Worm (Caenorhabditis elegans): ENCODE results near the gene nhr-239.
A peak's percentile ranks its signal among the peaks of the same experiment; 100 is the strongest.

nhr-239 gene

ce11 chrIII:2561410-2561809, at the start of gene nhr-239:
Gene nhr-239 (plus strand): TSS chrIII:2561710.
- no peak for TF ChIP-seq ztf-26 (tag; optimal IDR thresholded peaks at IDR 0.05)
- TF ChIP-seq ceh-79 (tag; optimal IDR thresholded peaks at IDR 0.05): no peak
- TF ChIP-seq repo-1 (tag; optimal IDR thresholded peaks at IDR 0.05): no peak
- no peak for TF ChIP-seq hlh-12 (tag; optimal IDR thresholded peaks at IDR 0.05)
- no peak for TF ChIP-seq hrde-1 (tag; optimal IDR thresholded peaks at IDR 0.05; ENCODE audit: borderline replicate concordance)

ce11 chrIII:2515461-2515860, 46.0 kb upstream of the nhr-239 start:
- no peak for TF ChIP-seq nhr-80 (tag; optimal IDR thresholded peaks at IDR 0.05)
- no peak for TF ChIP-seq cebp-2 (GFP tag; IDR thresholded peaks at IDR 0.05)
- no peak for TF ChIP-seq gei-17 (GFP tag; optimal IDR thresholded peaks at IDR 0.05)
- no peak for TF ChIP-seq ceh-79 (tag; optimal IDR thresholded peaks at IDR 0.05)
- TF ChIP-seq zfh-2 (GFP tag; conservative IDR thresholded peaks at IDR 0.05): peak; percentile 60; the same call in 1 of the 2 replicates

- TF ChIP-seq mcd-1 (GFP tag; IDR thresholded peaks at IDR 0.05): peak; percentile 86
- TF ChIP-seq ztf-28 (GFP tag; IDR thresholded peaks at IDR 0.05): no peak
- TF ChIP-seq mel-28 (tag; optimal IDR thresholded peaks at IDR 0.05; ENCODE audit: borderline replicate concordance): no peak
- TF ChIP-seq F49E8.2 (tag; optimal IDR thresholded peaks at IDR 0.05; ENCODE audit: insufficient read depth): no peak
- no peak for TF ChIP-seq let-526 (GFP tag; IDR thresholded peaks at IDR 0.05)
- TF ChIP-seq dpl-1 (GFP tag; optimal IDR thresholded peaks at IDR 0.05): peak; percentile 62
- TF ChIP-seq rcor-1 (GFP tag; IDR thresholded peaks at IDR 0.05): peak; percentile 81
- TF ChIP-seq somi-1 (GFP tag; optimal IDR thresholded peaks at IDR 0.05): no peak
- no peak for TF ChIP-seq ztf-3 (GFP tag; optimal IDR thresholded peaks at IDR 0.05)
- peak; percentile 94 for TF ChIP-seq F23B12.7 (tag; optimal IDR thresholded peaks at IDR 0.05; ENCODE audit: insufficient read depth)
- TF ChIP-seq repo-1 (tag; optimal IDR thresholded peaks at IDR 0.05): peak; percentile 3
- peak; percentile 47 for TF ChIP-seq unc-130 (GFP tag; optimal IDR thresholded peaks at IDR 0.05)
- TF ChIP-seq hlh-26 (GFP tag; conservative IDR thresholded peaks at IDR 0.05): no peak
- TF ChIP-seq dox-1 (GFP tag; IDR thresholded peaks at IDR 0.05): no peak
- peak; percentile 61 for TF ChIP-seq snpc-3.4 (tag; optimal IDR thresholded peaks at IDR 0.05)
- no peak for TF ChIP-seq pha-4 (tag; optimal IDR thresholded peaks at IDR 0.05)
- no peak for TF ChIP-seq rpc-1 (optimal IDR thresholded peaks at IDR 0.05)
- no peak for TF ChIP-seq rpc-1 (tag; optimal IDR thresholded peaks at IDR 0.05)
- no peak for TF ChIP-seq egrh-3 (GFP tag; IDR thresholded peaks at IDR 0.05)
- no peak for TF ChIP-seq him-1 (tag; optimal IDR thresholded peaks at IDR 0.05)
- peak; percentile 87 for TF ChIP-seq pbrm-1 (GFP tag; IDR thresholded peaks at IDR 0.05)
- TF ChIP-seq F57A8.1 (GFP tag; optimal IDR thresholded peaks at IDR 0.05): no peak
- no peak for TF ChIP-seq nfya-1 (tag; optimal IDR thresholded peaks at IDR 0.05; ENCODE audit: borderline replicate concordance, insufficient read depth)
- TF ChIP-seq nhr-120 (GFP tag; IDR thresholded peaks at IDR 0.05): no peak
- TF ChIP-seq B0035.1 (tag; optimal IDR thresholded peaks at IDR 0.05): no peak
- TF ChIP-seq madf-10 (tag; optimal IDR thresholded peaks at IDR 0.05): peak; percentile 50
- peak; percentile 80 for TF ChIP-seq B0336.3 (GFP tag; IDR thresholded peaks at IDR 0.05)
- no peak for TF ChIP-seq madf-3 (GFP tag; IDR thresholded peaks at IDR 0.05)
- no peak for TF ChIP-seq mxl-1 (tag; optimal IDR thresholded peaks at IDR 0.05)
- 0 out of 2 replicates have a peak, but pooled peaks have one; percentile 33 for TF ChIP-seq lir-1 (GFP tag; conservative IDR thresholded peaks at IDR 0.05)
- no peak for TF ChIP-seq ztf-25 (GFP tag; IDR thresholded peaks at IDR 0.05)
- peak in 1 of 2 experiments; percentile 72 for TF ChIP-seq let-607 (tag; optimal IDR thresholded peaks at IDR 0.05)
- no peak for TF ChIP-seq nfya-2 (GFP tag; IDR thresholded peaks at IDR 0.05)
- TF ChIP-seq tbx-9 (tag; optimal IDR thresholded peaks at IDR 0.05; ENCODE audit: borderline replicate concordance): no peak
- TF ChIP-seq ceh-79 (tag; optimal IDR thresholded peaks at IDR 0.05): no peak
- TF ChIP-seq nhr-179 (tag; optimal IDR thresholded peaks at IDR 0.05): no peak
- TF ChIP-seq aptf-2 (GFP tag; conservative IDR thresholded peaks at IDR 0.05): no peak
- TF ChIP-seq xnd-1 (tag; optimal IDR thresholded peaks at IDR 0.05): peak; percentile 48
These were observed 32.8 kb upstream of the nhr-239 start, which contains the start of the genes Y54F10AM.15, rbc-2 and ndua-8 for ce11 chrIII:2528621-2529113. Gene Y54F10AM.15 (minus strand): TSS chrIII:2528679. Gene rbc-2 (minus strand): TSS chrIII:2528689. Gene ndua-8 (plus strand): TSS chrIII:2529063.

Data from whole organism, young adult.